Worm (Caenorhabditis elegans) whole organism, early embryonic: ENCODE results near the gene puf-8.

ENCODE experiments used
- F13C5.2 ChIP-seq: sonication (generic microtip); optimal IDR thresholded peaks from 2 replicates; lab custom pipeline; 2017; ENCODE audit warnings: mild to moderate bottlenecking, missing genetic modification characterization, inconsistent platforms, missing compliant biosample characterization
- ama-1 ChIP-seq: fragments of 150-350 bp; optimal IDR thresholded peaks from 2 replicates; lab custom pipeline; 2014
- hmbx-1 ChIP-seq: sonication (generic microtip); optimal IDR thresholded peaks from 2 replicates; lab custom pipeline; 2016; ENCODE audit warnings: mild to moderate bottlenecking, missing genetic modification characterization, missing compliant biosample characterization
- scrt-1 ChIP-seq: fragments of 200-800 bp; sonication (Bioruptor generic); IDR thresholded peaks from 2 replicates; pipeline ENCODE4 v1.3.6; 2022; ENCODE audit warnings: missing genetic modification characterization, missing compliant biosample characterization

ce11 chrII:7314083-7314482 lies 16.0 kb upstream of the puf-8 start, which contains the start of gene F45E12.6:
- TF ChIP-seq hmbx-1 (tag; lab: Kevin White, UChicago) (no peak), scrt-1 (no peak), F13C5.2 (tag; lab: Kevin White, UChicago) (no peak), ama-1 (lab: Kevin White, UChicago) (no peak)
